Worm (Caenorhabditis elegans) whole organism, L4/young adult: ENCODE data around the gene K10D2.8.

ENCODE experiments used
- W03F9.2 ChIP-seq: fragments of 150-350 bp; optimal IDR thresholded peaks from 2 replicates; lab custom pipeline; 2014; ENCODE audit warnings: missing biosample characterization, missing genetic modification characterization
- him-1 ChIP-seq: sonication (generic microtip); optimal IDR thresholded peaks from 2 replicates; lab custom pipeline; 2016; ENCODE audit warnings: missing genotype, missing genetic modification reagents, missing genetic modification characterization, missing compliant biosample characterization

- TF ChIP-seq him-1 (tag; lab: Kevin White, UChicago) (no peak), W03F9.2 (tag; lab: Kevin White, UChicago) (no peak)
Observed at ce11 chrIII:5145874-5146273, 42.7 kb upstream of the K10D2.8 start.
